Worm (Caenorhabditis elegans) whole organism, midembryonic: Measurements from ENCODE around the gene ttx-1.

Experiments used
- T22C8.4 ChIP-seq: fragments of 200-800 bp; sonication (Bioruptor generic); IDR thresholded peaks from 2 replicates; pipeline ENCODE4 v1.3.6; 2022; ENCODE audit warnings: missing genetic modification characterization, missing compliant biosample characterization
- cog-1 ChIP-seq: sonication (generic microtip); optimal IDR thresholded peaks from 2 replicates; lab custom pipeline; 2016; ENCODE audit warnings: missing genetic modification characterization, missing compliant biosample characterization
- flt-1 ChIP-seq: fragments of 200-800 bp; sonication (Bioruptor generic); IDR thresholded peaks from 2 replicates; pipeline ENCODE4 v1.3.6; 2022; ENCODE audit warnings: missing genetic modification characterization, missing compliant biosample characterization
- klf-2 ChIP-seq: fragments of 200-800 bp; sonication (Bioruptor generic); conservative IDR thresholded peaks from 2 replicates; pipeline ENCODE4 v1.3.6; 2022; ENCODE audit warnings: missing genetic modification reagents, missing genetic modification characterization, missing compliant biosample characterization
- med-1 ChIP-seq: sonication (generic microtip); optimal IDR thresholded peaks from 2 replicates; lab custom pipeline; 2017; ENCODE audit warnings: missing genetic modification characterization, mild to moderate bottlenecking, missing compliant biosample characterization, antibody characterized with exemption, missing genetic modification reagents; ENCODE audit not compliant: insufficient read depth
- ref-1 ChIP-seq: fragments of 200-800 bp; sonication (Bioruptor generic); conservative IDR thresholded peaks from 2 replicates; pipeline ENCODE4 v1.3.6; 2022; ENCODE audit warnings: missing genetic modification reagents, missing genetic modification characterization, missing compliant biosample characterization
- tab-1 ChIP-seq: fragments of 200-800 bp; sonication (Bioruptor generic); IDR thresholded peaks from 2 replicates; pipeline ENCODE4 v1.3.6; 2022; ENCODE audit warnings: missing genetic modification characterization, missing compliant biosample characterization
- ztf-23 ChIP-seq: fragments of 200-800 bp; sonication (Bioruptor generic); IDR thresholded peaks from 2 replicates; pipeline ENCODE4 v1.3.6; 2022; ENCODE audit warnings: missing genetic modification reagents, missing genetic modification characterization, missing compliant biosample characterization
- ztf-29 ChIP-seq: fragments of 200-800 bp; sonication (Bioruptor generic); IDR thresholded peaks from 2 replicates; pipeline ENCODE4 v1.3.6; 2022; ENCODE audit warnings: missing genetic modification reagents, missing genetic modification characterization, missing compliant biosample characterization

ttx-1 gene

DNA sequence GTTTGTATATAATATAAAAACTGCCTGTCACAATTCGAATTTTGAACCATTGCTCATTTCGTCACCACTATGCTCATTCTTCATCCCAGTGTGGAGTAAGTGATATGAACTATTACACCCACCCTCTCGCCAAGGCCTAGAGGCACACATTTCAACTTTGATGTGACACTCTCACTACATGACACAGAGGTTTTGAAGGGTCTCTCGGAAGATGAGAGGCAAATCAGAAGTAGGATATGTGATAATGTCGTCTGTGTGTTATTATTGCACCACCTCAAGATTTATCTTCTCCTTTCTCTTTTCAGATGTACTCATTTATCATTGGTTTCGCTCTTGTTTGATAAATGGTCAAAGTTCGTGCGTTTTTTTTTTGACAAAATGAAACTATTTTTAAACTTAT, 42.6 kb downstream of the ttx-1 start:
- TF ChIP-seq tab-1 (no peak), klf-2 (GFP tag; lab: Robert Waterston, UW) (no peak), med-1 (GFP tag; lab: Kevin White, UChicago) (no peak), T22C8.4 (no peak), cog-1 (no peak), ref-1 (no peak), ztf-23 (no peak)

DNA sequence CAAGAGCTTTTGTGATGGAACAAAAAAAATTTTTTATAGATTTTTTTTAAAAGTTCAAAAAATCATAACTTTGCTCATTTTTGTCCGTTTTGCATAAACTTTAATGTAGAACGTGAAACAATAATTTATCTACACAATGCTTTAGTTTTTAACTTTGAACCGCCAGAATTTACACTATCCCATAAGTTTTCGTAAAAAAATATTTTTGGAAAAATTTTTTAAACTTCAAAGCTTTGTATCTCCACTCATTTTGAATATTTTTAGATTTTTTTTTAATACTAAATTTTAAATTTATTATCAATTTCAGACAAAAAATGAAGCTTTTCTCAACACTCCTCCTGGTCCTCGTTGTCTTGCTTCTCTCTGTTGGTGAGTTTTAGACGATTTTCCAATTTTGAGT, 52.3 kb downstream of the ttx-1 start, which contains the start of gene Y60A3A.21:
TSS of gene Y60A3A.21 (plus strand) at position 301 of the 400 bp plus-strand sequence.
- no peak for TF ChIP-seq cog-1
- TF ChIP-seq flt-1 (GFP tag; lab: Robert Waterston, UW): no peak
- TF ChIP-seq ztf-29 (GFP tag; lab: Robert Waterston, UW): no peak

DNA sequence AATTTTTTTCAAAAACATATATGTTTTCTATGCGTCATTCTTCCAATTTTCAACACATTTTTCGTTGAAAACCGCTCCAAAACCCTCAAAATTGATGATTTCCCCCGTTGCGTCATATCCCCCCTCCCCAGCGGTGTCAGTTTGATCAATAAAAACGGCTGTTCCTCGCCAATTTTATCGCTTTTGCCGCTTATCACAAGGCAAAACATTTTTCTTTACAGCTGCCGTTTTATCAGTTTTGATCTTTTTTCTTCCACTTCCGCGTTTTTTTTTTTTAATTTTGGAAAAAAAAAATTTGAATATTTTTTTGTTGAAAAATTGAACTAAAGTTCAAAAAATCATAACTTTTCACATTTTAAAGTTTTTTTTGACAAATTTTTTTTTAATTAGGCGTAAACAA, 52.8 kb downstream of the ttx-1 start:
- TF ChIP-seq ztf-29 (GFP tag; lab: Robert Waterston, UW) (no peak), med-1 (GFP tag; lab: Kevin White, UChicago) (no peak), tab-1 (no peak), cog-1 (no peak), flt-1 (GFP tag; lab: Robert Waterston, UW) (no peak), ztf-23 (no peak), ref-1 (no peak), T22C8.4 (no peak), klf-2 (GFP tag; lab: Robert Waterston, UW) (no peak)

DNA sequence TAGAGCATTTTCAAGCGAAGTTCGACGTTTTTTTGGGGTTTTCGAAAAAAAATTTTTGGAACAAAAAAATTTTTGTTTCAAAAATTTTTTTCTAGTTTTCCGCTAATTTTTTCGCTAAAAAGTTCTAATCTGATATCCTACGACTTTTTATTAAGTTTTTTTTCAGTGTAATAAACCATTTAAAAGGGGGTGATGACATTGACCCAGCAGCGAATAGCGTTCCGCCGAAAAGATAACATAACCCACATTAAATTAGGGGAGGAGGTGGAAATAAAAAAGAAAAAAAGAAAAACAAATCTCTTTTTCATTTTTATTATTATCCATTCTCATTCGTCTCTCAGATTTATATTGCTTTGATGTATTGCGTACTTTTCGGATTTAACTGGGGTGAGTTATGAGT, 56.5 kb downstream of the ttx-1 start, which contains the start of gene Y60A3A.23:
TSS of gene Y60A3A.23 (plus strand) at position 301 of the 400 bp plus-strand sequence.
- TF ChIP-seq ztf-23 (no peak), ztf-29 (GFP tag; lab: Robert Waterston, UW) (no peak), klf-2 (GFP tag; lab: Robert Waterston, UW) (no peak), med-1 (GFP tag; lab: Kevin White, UChicago) (no peak), ref-1 (no peak), T22C8.4 (no peak), tab-1 (no peak), flt-1 (GFP tag; lab: Robert Waterston, UW) (no peak), cog-1 (no peak)

DNA sequence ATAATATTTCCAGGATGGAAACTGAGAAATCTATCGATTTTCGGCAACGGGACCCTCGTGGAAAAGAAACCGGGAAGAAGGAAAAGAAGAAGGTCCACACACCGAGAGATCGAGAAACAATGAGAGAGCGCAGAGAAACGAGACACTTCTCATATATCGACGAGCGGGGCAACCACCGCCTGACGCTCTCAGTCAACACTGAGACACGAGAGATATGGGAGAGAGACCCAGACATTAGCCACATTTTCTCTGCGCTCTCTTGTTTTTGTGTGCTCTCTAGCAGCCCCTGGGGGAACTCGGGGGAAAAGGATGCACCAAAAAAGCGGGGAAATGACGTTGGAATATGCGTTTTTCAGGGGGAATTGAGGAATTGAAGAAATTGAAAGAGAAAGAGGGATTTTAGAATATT, 58.2 kb downstream of the ttx-1 start:
- TF ChIP-seq tab-1 (0 out of 2 replicates have a peak, but pooled peaks have one; percentile 19), T22C8.4 (peak; percentile 84), cog-1 (peak; percentile 4), med-1 (GFP tag; lab: Kevin White, UChicago) (no peak)

DNA sequence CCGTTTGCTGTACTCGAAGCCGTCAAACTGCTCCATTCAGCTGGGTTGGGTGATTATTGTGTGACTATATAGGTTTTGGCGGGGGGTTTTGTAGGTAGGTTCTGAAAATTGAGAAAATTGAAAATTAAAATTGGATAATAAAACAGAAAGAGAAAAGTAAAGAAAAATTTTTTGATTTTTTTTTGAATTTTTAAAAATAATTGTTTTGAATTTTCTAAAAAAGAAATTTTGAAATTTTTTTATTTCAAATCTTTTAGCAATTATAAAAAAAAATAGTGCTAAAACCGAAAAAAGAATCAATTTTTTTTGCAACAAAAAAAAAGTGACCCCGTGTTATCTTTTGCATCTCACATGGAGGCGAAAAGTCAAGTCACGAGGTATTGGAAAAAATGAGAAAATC, 59.6 kb downstream of the ttx-1 start, which contains the start of gene unc-51:
TSS of gene unc-51 (minus strand) at position 101 of the 400 bp plus-strand sequence.
- TF ChIP-seq tab-1 (no peak), med-1 (GFP tag; lab: Kevin White, UChicago) (no peak), flt-1 (GFP tag; lab: Robert Waterston, UW) (no peak), T22C8.4 (no peak), klf-2 (GFP tag; lab: Robert Waterston, UW) (no peak), ztf-23 (no peak)
